Worm (Caenorhabditis elegans) whole organism, L3 larva: ENCODE data around the gene cox-6A.

Source experiments
- ceh-82 ChIP-seq: fragments of 150-350 bp; optimal IDR thresholded peaks from 2 replicates; lab custom pipeline; 2014; ENCODE audit warnings: missing biosample characterization, missing genetic modification characterization
- ceh-9 ChIP-seq: sonication (generic microtip); optimal IDR thresholded peaks from 2 replicates; lab custom pipeline; 2018; ENCODE audit warnings: missing biosample characterization, missing genetic modification characterization
- nfya-1 ChIP-seq: sonication (generic microtip); optimal IDR thresholded peaks from 2 replicates; lab custom pipeline; 2017; ENCODE audit warnings: missing genetic modification characterization, mild to moderate bottlenecking, missing compliant biosample characterization, antibody characterized with exemption, moderate library complexity; ENCODE audit not compliant: insufficient read depth
- pha-4 ChIP-seq: fragments of 150-350 bp; optimal IDR thresholded peaks from 2 replicates; lab custom pipeline; 2014; ENCODE audit warnings: missing biosample characterization, missing genetic modification reagents, missing genetic modification characterization
- pqm-1 ChIP-seq: fragments of 150-350 bp; optimal IDR thresholded peaks from 2 replicates; lab custom pipeline; 2017; ENCODE audit warnings: missing biosample characterization, missing genetic modification characterization, inconsistent platforms
- snpc-4 ChIP-seq: fragments of 150-350 bp; optimal IDR thresholded peaks from 2 replicates; lab custom pipeline; 2014; ENCODE audit warnings: missing biosample characterization, missing genetic modification characterization
- ztf-4 ChIP-seq: fragments of 150-350 bp; optimal IDR thresholded peaks from 2 replicates; lab custom pipeline; 2014; ENCODE audit warnings: missing biosample characterization, missing genetic modification characterization

DNA sequence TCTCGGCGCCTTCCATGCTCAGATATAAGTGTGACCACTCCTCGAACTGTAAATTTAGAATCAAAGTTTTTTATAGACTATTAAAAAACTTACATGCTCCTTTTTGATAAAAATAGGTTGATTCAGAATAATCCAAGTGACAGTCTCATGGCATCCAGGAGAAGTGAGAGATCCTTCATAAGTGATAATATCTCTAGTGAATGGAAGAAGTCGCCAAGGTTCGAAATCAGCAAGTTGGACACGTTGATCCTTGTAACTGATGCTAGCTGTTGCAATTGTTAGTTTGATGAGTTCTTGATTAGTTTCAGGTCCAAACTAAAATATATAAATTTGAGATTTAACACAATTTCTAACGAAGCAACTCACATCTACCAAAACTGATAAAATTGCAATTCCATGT, 1.8 kb downstream of the cox-6A start:
- no peak for TF ChIP-seq ceh-82 (tag; lab: Kevin White, UChicago)
- no peak for TF ChIP-seq ceh-9 (tag; lab: Kevin White, UChicago)
- TF ChIP-seq pqm-1 = no peak
- TF ChIP-seq pha-4 = no peak
- TF ChIP-seq nfya-1 (tag; lab: Kevin White, UChicago) = no peak
- no peak for TF ChIP-seq ztf-4 (tag; lab: Kevin White, UChicago)
- no peak for TF ChIP-seq snpc-4 (tag; lab: Kevin White, UChicago)
